Fruit fly (Drosophila melanogaster) whole organism, adult: ENCODE data around the gene CG31360.

Experiments
- CG11617 ChIP-seq: fragments of 200-800 bp; sonication (Bioruptor generic); optimal IDR thresholded peaks from 2 replicates; lab custom pipeline; 2017; ENCODE audit warnings: mild to moderate bottlenecking, missing biosample characterization, missing genetic modification reagents, missing genetic modification characterization
- CG12768 ChIP-seq: fragments of 200-800 bp; sonication (Bioruptor generic); optimal IDR thresholded peaks from 2 replicates; lab custom pipeline; 2017; ENCODE audit warnings: missing biosample characterization, missing genetic modification characterization, mild to moderate bottlenecking, moderate library complexity, missing genetic modification reagents
- CG14711 ChIP-seq: fragments of 200-800 bp; sonication (Bioruptor generic); optimal IDR thresholded peaks from 2 replicates; lab custom pipeline; 2018; ENCODE audit warnings: missing biosample characterization, mild to moderate bottlenecking, missing genetic modification characterization, moderate library complexity
- CG1620 ChIP-seq: fragments of 200-800 bp; sonication (Bioruptor generic); optimal IDR thresholded peaks from 2 replicates; lab custom pipeline; 2016; ENCODE audit warnings: missing biosample characterization, missing genetic modification characterization
- CG33017 ChIP-seq: fragments of 200-800 bp; sonication (Bioruptor generic); optimal IDR thresholded peaks from 2 replicates; lab custom pipeline; 2018; ENCODE audit warnings: missing biosample characterization, mild to moderate bottlenecking, missing genetic modification characterization, moderate library complexity
- CG5204 ChIP-seq: fragments of 200-800 bp; sonication (Bioruptor generic); optimal IDR thresholded peaks from 2 replicates; lab custom pipeline; 2016; ENCODE audit warnings: missing biosample characterization, missing genetic modification characterization
- CG7045 ChIP-seq: fragments of 200-800 bp; sonication (Bioruptor generic); optimal IDR thresholded peaks from 2 replicates; lab custom pipeline; 2017; ENCODE audit warnings: missing biosample characterization, mild to moderate bottlenecking, missing genetic modification characterization
- CG7101 ChIP-seq: fragments of 200-800 bp; sonication (Bioruptor generic); optimal IDR thresholded peaks from 2 replicates; lab custom pipeline; 2018; ENCODE audit warnings: missing biosample characterization, mild to moderate bottlenecking, missing genetic modification characterization, moderate library complexity
- Clk ChIP-seq: fragments of 200-800 bp; sonication (Bioruptor generic); optimal IDR thresholded peaks from 2 replicates; lab custom pipeline; 2017; ENCODE audit warnings: missing biosample characterization, missing genetic modification characterization
- Crg-1 ChIP-seq: fragments of 200-800 bp; sonication (Bioruptor generic); optimal IDR thresholded peaks from 2 replicates; lab custom pipeline; 2016; ENCODE audit warnings: missing biosample characterization, missing genetic modification characterization
- Hr96 ChIP-seq: fragments of 200-800 bp; sonication (Bioruptor generic); optimal IDR thresholded peaks from 2 replicates; lab custom pipeline; 2016; ENCODE audit warnings: missing biosample characterization, missing genetic modification characterization
- Mnt ChIP-seq: fragments of 200-800 bp; sonication (Bioruptor generic); optimal IDR thresholded peaks from 2 replicates; lab custom pipeline; 2016; ENCODE audit warnings: missing biosample characterization, mild to moderate bottlenecking, missing genetic modification characterization
- bab1 ChIP-seq: fragments of 200-800 bp; sonication (Bioruptor generic); optimal IDR thresholded peaks from 3 replicates; lab custom pipeline; 2019; ENCODE audit warnings: missing biosample characterization, mild to moderate bottlenecking, missing genetic modification characterization, moderate library complexity
- cic ChIP-seq: fragments of 200-800 bp; sonication (Bioruptor generic); optimal IDR thresholded peaks from 2 replicates; lab custom pipeline; 2017; ENCODE audit warnings: missing biosample characterization, mild to moderate bottlenecking, missing genetic modification characterization, moderate library complexity
- cnc ChIP-seq, 2 experiments: fragments of >200 bp; optimal IDR thresholded peaks; 2 replicates each; lab custom pipeline; 2017
- kay ChIP-seq: fragments of 200-800 bp; sonication (Bioruptor generic); peaks from one replicate; lab custom pipeline; 2016; ENCODE audit warnings: missing biosample characterization, missing genetic modification characterization, borderline replicate concordance
- ovo ChIP-seq: fragments of 200-800 bp; sonication (Bioruptor generic); optimal IDR thresholded peaks from 2 replicates; lab custom pipeline; 2016; ENCODE audit warnings: missing biosample characterization, missing genetic modification characterization
- pad ChIP-seq: fragments of 200-800 bp; sonication (Bioruptor generic); optimal IDR thresholded peaks from 3 replicates; lab custom pipeline; 2017; ENCODE audit warnings: missing biosample characterization, missing genetic modification characterization, mild to moderate bottlenecking, moderate library complexity, missing genetic modification reagents
- tj ChIP-seq: fragments of 200-800 bp; sonication (Bioruptor generic); optimal IDR thresholded peaks from 3 replicates; lab custom pipeline; 2017; ENCODE audit warnings: missing biosample characterization, mild to moderate bottlenecking, missing genetic modification characterization, moderate library complexity
- toe ChIP-seq: fragments of 200-800 bp; sonication (Bioruptor generic); optimal IDR thresholded peaks from 2 replicates; lab custom pipeline; 2016; ENCODE audit warnings: missing biosample characterization, missing genetic modification characterization

CG31360 gene

dm6 chr3R:17710900-17711645, 26.2 kb downstream of the CG31360 start:
- no peak for TF ChIP-seq toe (GFP tag; lab: Kevin White, UChicago)
- TF ChIP-seq CG12768 (GFP tag; lab: Kevin White, UChicago) = no peak
- TF ChIP-seq CG7045 (GFP tag; lab: Kevin White, UChicago) = no peak
- TF ChIP-seq Mnt (GFP tag; lab: Kevin White, UChicago) = no peak
- TF ChIP-seq tj (GFP tag; lab: Kevin White, UChicago) = no peak
- no peak for TF ChIP-seq Clk (GFP tag; lab: Kevin White, UChicago)
- TF ChIP-seq kay (GFP tag; lab: Kevin White, UChicago) = no peak
- no peak for TF ChIP-seq CG1620 (GFP tag; lab: Kevin White, UChicago)
- no peak for TF ChIP-seq bab1 (GFP tag; lab: Kevin White, UChicago)
- TF ChIP-seq Hr96 (GFP tag; lab: Kevin White, UChicago) = no peak
- TF ChIP-seq CG7101 (tag; lab: Kevin White, UChicago) = no peak
- TF ChIP-seq Crg-1 (GFP tag; lab: Kevin White, UChicago) = no peak
- no peak for TF ChIP-seq cic
- TF ChIP-seq CG11617 (GFP tag; lab: Kevin White, UChicago) = no peak
- TF ChIP-seq ovo (GFP tag; lab: Kevin White, UChicago) = no peak
- no peak for TF ChIP-seq CG14711 (tag; lab: Kevin White, UChicago)
- TF ChIP-seq cnc (optimal IDR thresholded peaks at IDR 0.05; lab: Kevin White, UChicago) = no peak

dm6 chr3R:17711646-17711975, 26.7 kb downstream of the CG31360 start:
- TF ChIP-seq tj (GFP tag; lab: Kevin White, UChicago) (no peak), CG5204 (GFP tag; lab: Kevin White, UChicago) (no peak), CG7101 (tag; lab: Kevin White, UChicago) (no peak), CG12768 (GFP tag; lab: Kevin White, UChicago) (no peak), CG14711 (tag; lab: Kevin White, UChicago) (no peak), kay (GFP tag; lab: Kevin White, UChicago) (no peak), CG7045 (GFP tag; lab: Kevin White, UChicago) (no peak)

dm6 chr3R:17712623-17713521, 28.0 kb downstream of the CG31360 start:
- TF ChIP-seq pad (GFP tag; lab: Kevin White, UChicago) = peak; percentile 82
- TF ChIP-seq bab1 (GFP tag; lab: Kevin White, UChicago) = no peak
- no peak for TF ChIP-seq Clk (GFP tag; lab: Kevin White, UChicago)
- peak; percentile 27 for TF ChIP-seq cic
- no peak for TF ChIP-seq cnc (optimal IDR thresholded peaks at IDR 0.05; lab: Kevin White, UChicago)
- TF ChIP-seq Hr96 (GFP tag; lab: Kevin White, UChicago) = no peak
- peak; percentile 28 for TF ChIP-seq CG12768 (GFP tag; lab: Kevin White, UChicago)
- TF ChIP-seq CG5204 (GFP tag; lab: Kevin White, UChicago) = no peak
- TF ChIP-seq tj (GFP tag; lab: Kevin White, UChicago) = peak; percentile 56
- peak; percentile 29 for TF ChIP-seq ovo (GFP tag; lab: Kevin White, UChicago)

- TF ChIP-seq CG1620 (GFP tag; lab: Kevin White, UChicago) (no peak), CG11617 (GFP tag; lab: Kevin White, UChicago) (no peak), Hr96 (GFP tag; lab: Kevin White, UChicago) (no peak), Clk (GFP tag; lab: Kevin White, UChicago) (no peak), cic (peak; percentile 33), Crg-1 (GFP tag; lab: Kevin White, UChicago) (no peak), ovo (GFP tag; lab: Kevin White, UChicago) (peak; percentile 53), tj (GFP tag; lab: Kevin White, UChicago) (peak; percentile 56), CG7045 (GFP tag; lab: Kevin White, UChicago) (no peak), CG14711 (tag; lab: Kevin White, UChicago) (peak; percentile 58), CG33017 (tag; lab: Kevin White, UChicago) (no peak), toe (GFP tag; lab: Kevin White, UChicago) (no peak), cnc (optimal IDR thresholded peaks at IDR 0.05; lab: Kevin White, UChicago) (no peak), CG5204 (GFP tag; lab: Kevin White, UChicago) (no peak), bab1 (GFP tag; lab: Kevin White, UChicago) (no peak), CG7101 (tag; lab: Kevin White, UChicago) (no peak), pad (GFP tag; lab: Kevin White, UChicago) (no peak), kay (GFP tag; lab: Kevin White, UChicago) (no peak), CG12768 (GFP tag; lab: Kevin White, UChicago) (no peak), Mnt (GFP tag; lab: Kevin White, UChicago) (no peak)
Observed at dm6 chr3R:17714370-17714769, 29.5 kb downstream of the CG31360 start.

dm6 chr3R:17714773-17715344, 30.0 kb downstream of the CG31360 start:
- TF ChIP-seq pad (GFP tag; lab: Kevin White, UChicago) = peak; percentile 92
- TF ChIP-seq CG11617 (GFP tag; lab: Kevin White, UChicago) = no peak
